Worm (Caenorhabditis elegans): ENCODE measurements around the gene C05E7.3.

Gene C05E7.3

ce11 chrX:12942296-12942695 lies 4.1 kb downstream of the C05E7.3 start:
- TF ChIP-seq nhr-28 (tag; optimal IDR thresholded peaks at IDR 0.05): no peak
- no peak for TF ChIP-seq sea-2 (GFP tag; optimal IDR thresholded peaks at IDR 0.05)
- no peak for TF ChIP-seq nhr-67 (tag; optimal IDR thresholded peaks at IDR 0.05)
- TF ChIP-seq ceh-28 (tag; optimal IDR thresholded peaks at IDR 0.05): no peak
- TF ChIP-seq snpc-4 (tag; optimal IDR thresholded peaks at IDR 0.05): no peak
- no peak for TF ChIP-seq ceh-16 (tag; optimal IDR thresholded peaks at IDR 0.05)
- TF ChIP-seq ama-1 (optimal IDR thresholded peaks at IDR 0.05): no peak
- TF ChIP-seq nhr-25 (tag; optimal IDR thresholded peaks at IDR 0.05): peak; percentile 25
- peak; percentile 5 for TF ChIP-seq nhr-43 (tag; optimal IDR thresholded peaks at IDR 0.05; ENCODE audit: poor library complexity, severe bottlenecking)
- TF ChIP-seq ceh-82 (tag; optimal IDR thresholded peaks at IDR 0.05): no peak
- no peak for TF ChIP-seq unc-39 (tag; optimal IDR thresholded peaks at IDR 0.05)
- TF ChIP-seq lin-15B (tag; optimal IDR thresholded peaks at IDR 0.05): no peak

- peak; percentile 65 for TF ChIP-seq nhr-25 (tag; optimal IDR thresholded peaks at IDR 0.05)
- no peak for TF ChIP-seq nhr-237 (tag; optimal IDR thresholded peaks at IDR 0.05)
- TF ChIP-seq egl-27 (tag; optimal IDR thresholded peaks at IDR 0.05): no peak
- TF ChIP-seq egl-5 (tag; optimal IDR thresholded peaks at IDR 0.05): no peak
- TF ChIP-seq fkh-10 (GFP tag; optimal IDR thresholded peaks at IDR 0.05): no peak
- TF ChIP-seq ceh-16 (tag; optimal IDR thresholded peaks at IDR 0.05): no peak
Observed at ce11 chrX:12940811-12941210, 5.6 kb downstream of the C05E7.3 start, which contains the start of gene gmap-3. Gene gmap-3, minus strand, starts transcription at chrX:12940958.

- TF ChIP-seq hmg-11 (tag; optimal IDR thresholded peaks at IDR 0.05): no peak
- TF ChIP-seq nhr-237 (tag; optimal IDR thresholded peaks at IDR 0.05): no peak
- TF ChIP-seq nhr-25 (tag; optimal IDR thresholded peaks at IDR 0.05): no peak
- no peak for TF ChIP-seq jun-1 (tag; optimal IDR thresholded peaks at IDR 0.05)
- no peak for TF ChIP-seq nhr-23 (tag; optimal IDR thresholded peaks at IDR 0.05)
- TF ChIP-seq sea-2 (GFP tag; optimal IDR thresholded peaks at IDR 0.05): no peak
- TF ChIP-seq pqm-1 (tag; optimal IDR thresholded peaks at IDR 0.05): no peak
- no peak for TF ChIP-seq eor-1 (tag; optimal IDR thresholded peaks at IDR 0.05)
- no peak for TF ChIP-seq snpc-4 (tag; optimal IDR thresholded peaks at IDR 0.05)
- TF ChIP-seq ceh-9 (tag; optimal IDR thresholded peaks at IDR 0.05): no peak
- no peak for TF ChIP-seq pha-4 (tag; optimal IDR thresholded peaks at IDR 0.05)
- no peak for TF ChIP-seq elt-3 (tag; optimal IDR thresholded peaks at IDR 0.05)
Observed at ce11 chrX:12937521-12937920, 8.9 kb downstream of the C05E7.3 start.

- TF ChIP-seq elt-1 (tag; optimal IDR thresholded peaks at IDR 0.05) (peak; percentile 65), snpc-4 (tag; optimal IDR thresholded peaks at IDR 0.05) (no peak)
Observed at ce11 chrX:12935694-12936093, 10.7 kb downstream of the C05E7.3 start.

ce11 chrX:12934768-12935167 lies 11.7 kb downstream of the C05E7.3 start, which contains the start of gene gmap-1:
Gene gmap-1, minus strand, starts transcription at chrX:12934978.
- TF ChIP-seq nhr-11 (tag; optimal IDR thresholded peaks at IDR 0.05) (no peak), elt-3 (tag; optimal IDR thresholded peaks at IDR 0.05) (no peak), fkh-10 (GFP tag; optimal IDR thresholded peaks at IDR 0.05) (no peak), pqm-1 (tag; optimal IDR thresholded peaks at IDR 0.05) (no peak), nhr-25 (tag; optimal IDR thresholded peaks at IDR 0.05) (peak; percentile 80), pha-4 (tag; optimal IDR thresholded peaks at IDR 0.05) (no peak), zag-1 (tag; optimal IDR thresholded peaks at IDR 0.05) (no peak), nhr-43 (tag; optimal IDR thresholded peaks at IDR 0.05; ENCODE audit: poor library complexity, severe bottlenecking) (peak; percentile 39), lin-15B (tag; optimal IDR thresholded peaks at IDR 0.05) (no peak), nhr-23 (tag; optimal IDR thresholded peaks at IDR 0.05) (peak; percentile 42), nfya-1 (tag; optimal IDR thresholded peaks at IDR 0.05; ENCODE audit: insufficient read depth) (peak; percentile 31), unc-39 (tag; optimal IDR thresholded peaks at IDR 0.05) (no peak), tbx-2 (tag; optimal IDR thresholded peaks at IDR 0.05) (no peak), ama-1 (optimal IDR thresholded peaks at IDR 0.05) (peak; percentile 4)

- no peak for TF ChIP-seq ceh-9 (tag; optimal IDR thresholded peaks at IDR 0.05)
- TF ChIP-seq mdl-1 (tag; optimal IDR thresholded peaks at IDR 0.05): no peak
- TF ChIP-seq pha-4 (tag; optimal IDR thresholded peaks at IDR 0.05): no peak
- TF ChIP-seq elt-3 (tag; optimal IDR thresholded peaks at IDR 0.05): no peak
- TF ChIP-seq ceh-82 (tag; optimal IDR thresholded peaks at IDR 0.05): no peak
- TF ChIP-seq fkh-2 (tag; optimal IDR thresholded peaks at IDR 0.05): no peak
- no peak for TF ChIP-seq mml-1 (tag; optimal IDR thresholded peaks at IDR 0.05)
- no peak for TF ChIP-seq ztf-4 (tag; optimal IDR thresholded peaks at IDR 0.05)
- no peak for TF ChIP-seq unc-39 (tag; optimal IDR thresholded peaks at IDR 0.05)
- no peak for TF ChIP-seq eor-1 (tag; optimal IDR thresholded peaks at IDR 0.05)
- no peak for TF ChIP-seq nhr-12 (tag; optimal IDR thresholded peaks at IDR 0.05)
- TF ChIP-seq nhr-77 (tag; optimal IDR thresholded peaks at IDR 0.05): no peak
- TF ChIP-seq nhr-25 (tag; optimal IDR thresholded peaks at IDR 0.05): no peak
- no peak for TF ChIP-seq fos-1 (tag; optimal IDR thresholded peaks at IDR 0.05)
- TF ChIP-seq ceh-28 (tag; optimal IDR thresholded peaks at IDR 0.05): no peak
- TF ChIP-seq nhr-67 (tag; optimal IDR thresholded peaks at IDR 0.05): no peak
- no peak for TF ChIP-seq nhr-43 (tag; optimal IDR thresholded peaks at IDR 0.05; ENCODE audit: poor library complexity, severe bottlenecking)
- no peak for TF ChIP-seq ama-1 (optimal IDR thresholded peaks at IDR 0.05)
Observed at ce11 chrX:12929961-12930360, 16.5 kb downstream of the C05E7.3 start, which contains the start of gene C34E7.3. Gene C34E7.3, plus strand, starts transcription at chrX:12930261.
